Worm (Caenorhabditis elegans) whole organism, midembryonic: ENCODE measurements around the gene adal-1.

Source experiments
- flt-1 ChIP-seq: fragments of 200-800 bp; sonication (Bioruptor generic); IDR thresholded peaks from 2 replicates; pipeline ENCODE4 v1.3.6; 2022; ENCODE audit warnings: missing genetic modification characterization, missing compliant biosample characterization
- klf-2 ChIP-seq: fragments of 200-800 bp; sonication (Bioruptor generic); conservative IDR thresholded peaks from 2 replicates; pipeline ENCODE4 v1.3.6; 2022; ENCODE audit warnings: missing genetic modification reagents, missing genetic modification characterization, missing compliant biosample characterization
- med-1 ChIP-seq: sonication (generic microtip); optimal IDR thresholded peaks from 2 replicates; lab custom pipeline; 2017; ENCODE audit warnings: missing genetic modification characterization, mild to moderate bottlenecking, missing compliant biosample characterization, antibody characterized with exemption, missing genetic modification reagents; ENCODE audit not compliant: insufficient read depth
- tab-1 ChIP-seq: fragments of 200-800 bp; sonication (Bioruptor generic); IDR thresholded peaks from 2 replicates; pipeline ENCODE4 v1.3.6; 2022; ENCODE audit warnings: missing genetic modification characterization, missing compliant biosample characterization
- ztf-23 ChIP-seq: fragments of 200-800 bp; sonication (Bioruptor generic); IDR thresholded peaks from 2 replicates; pipeline ENCODE4 v1.3.6; 2022; ENCODE audit warnings: missing genetic modification reagents, missing genetic modification characterization, missing compliant biosample characterization

- TF ChIP-seq klf-2 (GFP tag; lab: Robert Waterston, UW) (no peak), ztf-23 (GFP tag; lab: Robert Waterston, UW) (no peak), tab-1 (no peak), flt-1 (GFP tag; lab: Robert Waterston, UW) (no peak), med-1 (GFP tag; lab: Kevin White, UChicago) (peak; percentile 9)
Measured at ce11 chrII:6937057-6937456, 43.6 kb upstream of the adal-1 start.
